Fruit fly (Drosophila melanogaster) whole organism, embryonic: ENCODE results near the gene rhea.

Source experiments
- Abd-B ChIP-seq: fragments of 200-800 bp; sonication (Bioruptor generic); optimal IDR thresholded peaks from 2 replicates; lab custom pipeline; 2018; ENCODE audit warnings: missing biosample characterization, mild to moderate bottlenecking, missing genetic modification characterization, moderate library complexity
- Adf1 ChIP-seq: fragments of 200-800 bp; sonication (Bioruptor generic); IDR thresholded peaks from 2 replicates; pipeline ENCODE4 v1.3.6; 2022; ENCODE audit warnings: missing biosample characterization, missing genetic modification characterization
- Asciz ChIP-seq: fragments of 200-800 bp; sonication (Bioruptor generic); optimal IDR thresholded peaks from 2 replicates; lab custom pipeline; 2017; ENCODE audit warnings: missing biosample characterization, mild to moderate bottlenecking, missing genetic modification characterization, missing genetic modification reagents
- Atf6 ChIP-seq: fragments of 200-800 bp; sonication (Bioruptor generic); IDR thresholded peaks from 2 replicates; pipeline ENCODE4 v1.3.6; 2022; ENCODE audit warnings: missing biosample characterization, missing genetic modification characterization
- CG10209 ChIP-seq: fragments of 200-800 bp; sonication (Bioruptor generic); optimal IDR thresholded peaks from 3 replicates; lab custom pipeline; 2017; ENCODE audit warnings: missing biosample characterization, mild to moderate bottlenecking, missing genetic modification characterization, missing genetic modification reagents
- CG10267 ChIP-seq: fragments of 200-800 bp; sonication (Bioruptor generic); optimal IDR thresholded peaks from 2 replicates; lab custom pipeline; 2018; ENCODE audit warnings: missing biosample characterization, mild to moderate bottlenecking, missing genetic modification characterization, moderate library complexity
- CG12659 ChIP-seq: fragments of 200-800 bp; sonication (Bioruptor generic); optimal IDR thresholded peaks from 3 replicates; lab custom pipeline; 2017; ENCODE audit warnings: mild to moderate bottlenecking, missing biosample characterization, missing genetic modification reagents, missing genetic modification characterization
- CG15696 ChIP-seq: fragments of 200-800 bp; sonication (Bioruptor generic); optimal IDR thresholded peaks from 2 replicates; lab custom pipeline; 2019; ENCODE audit warnings: missing biosample characterization, mild to moderate bottlenecking, missing genetic modification characterization, moderate library complexity
- CG1647 ChIP-seq: fragments of 200-800 bp; sonication (Bioruptor generic); optimal IDR thresholded peaks from 3 replicates; lab custom pipeline; 2016; ENCODE audit warnings: missing biosample characterization, missing genetic modification characterization
- CG16779 ChIP-seq: fragments of 200-800 bp; sonication (Bioruptor generic); IDR thresholded peaks from 2 replicates; pipeline ENCODE4 v1.3.6; 2022; ENCODE audit warnings: missing biosample characterization, missing genetic modification characterization
- CG16815 ChIP-seq: fragments of 200-800 bp; sonication (Bioruptor generic); optimal IDR thresholded peaks from 3 replicates; lab custom pipeline; 2017; ENCODE audit warnings: missing biosample characterization, mild to moderate bottlenecking, missing genetic modification characterization
- CG17359 ChIP-seq: fragments of 200-800 bp; sonication (Bioruptor generic); optimal IDR thresholded peaks from 3 replicates; lab custom pipeline; 2018; ENCODE audit warnings: missing biosample characterization, mild to moderate bottlenecking, missing genetic modification characterization, moderate library complexity
- CG3163 ChIP-seq: fragments of 200-800 bp; sonication (Bioruptor generic); optimal IDR thresholded peaks from 3 replicates; lab custom pipeline; 2016; ENCODE audit warnings: missing biosample characterization, missing genetic modification characterization
- CG32767 ChIP-seq: fragments of 200-800 bp; sonication (Bioruptor generic); IDR thresholded peaks from 2 replicates; pipeline ENCODE4 v1.3.6; 2022; ENCODE audit warnings: missing biosample characterization, missing genetic modification characterization
- CG3847 ChIP-seq: fragments of 200-800 bp; sonication (Bioruptor generic); IDR thresholded peaks from 2 replicates; pipeline ENCODE4 v1.3.6; 2022; ENCODE audit warnings: missing biosample characterization, missing genetic modification characterization
- CG4820 ChIP-seq: fragments of 200-800 bp; sonication (Bioruptor generic); optimal IDR thresholded peaks from 3 replicates; lab custom pipeline; 2016; ENCODE audit warnings: missing biosample characterization, missing genetic modification characterization
- CG6854 ChIP-seq: fragments of 200-800 bp; sonication (Bioruptor generic); optimal IDR thresholded peaks from 3 replicates; lab custom pipeline; 2017; ENCODE audit warnings: missing biosample characterization, mild to moderate bottlenecking, missing genetic modification characterization
- CG8924 ChIP-seq: fragments of 200-800 bp; optimal IDR thresholded peaks from 3 replicates; lab custom pipeline; 2019; ENCODE audit warnings: missing biosample characterization, mild to moderate bottlenecking, missing genetic modification characterization, moderate library complexity
- Chrac-16 ChIP-seq: fragments of 200-800 bp; sonication (Bioruptor generic); optimal IDR thresholded peaks from 3 replicates; lab custom pipeline; 2016; ENCODE audit warnings: missing biosample characterization, missing genetic modification characterization
- CrebB ChIP-seq: fragments of 200-800 bp; sonication (Bioruptor generic); optimal IDR thresholded peaks from 3 replicates; lab custom pipeline; 2018; ENCODE audit warnings: missing biosample characterization, mild to moderate bottlenecking, missing genetic modification characterization
- D19B ChIP-seq: fragments of 200-800 bp; sonication (Bioruptor generic); optimal IDR thresholded peaks from 2 replicates; lab custom pipeline; 2017; ENCODE audit warnings: missing biosample characterization, mild to moderate bottlenecking, missing genetic modification characterization
- Doc2 ChIP-seq: fragments of 200-800 bp; sonication (Bioruptor generic); IDR thresholded peaks from 2 replicates; pipeline ENCODE4 v1.3.6; 2022; ENCODE audit warnings: missing biosample characterization, missing genetic modification characterization
- ERR ChIP-seq: fragments of 200-800 bp; sonication (Bioruptor generic); optimal IDR thresholded peaks from 2 replicates; lab custom pipeline; 2016; ENCODE audit warnings: missing biosample characterization, missing genetic modification characterization
- Ets97D ChIP-seq: fragments of 200-800 bp; sonication (Bioruptor generic); optimal IDR thresholded peaks from 3 replicates; lab custom pipeline; 2016; ENCODE audit warnings: missing biosample characterization, missing genetic modification characterization
- Fer1 ChIP-seq: fragments of 200-800 bp; sonication (Bioruptor generic); optimal IDR thresholded peaks from 2 replicates; lab custom pipeline; 2017; ENCODE audit warnings: missing biosample characterization, mild to moderate bottlenecking, missing genetic modification characterization
- Fer3 ChIP-seq: fragments of 200-800 bp; sonication (Bioruptor generic); optimal IDR thresholded peaks from 2 replicates; lab custom pipeline; 2018; ENCODE audit warnings: missing biosample characterization, mild to moderate bottlenecking, missing genetic modification characterization, moderate library complexity
- Hmx ChIP-seq: fragments of 200-800 bp; sonication (Bioruptor generic); optimal IDR thresholded peaks from 2 replicates; lab custom pipeline; 2016; ENCODE audit warnings: missing biosample characterization, missing genetic modification characterization
- Med ChIP-seq: fragments of 200-800 bp; sonication (Bioruptor generic); peaks from one replicate; lab custom pipeline; 2016; ENCODE audit warnings: missing biosample characterization, missing genetic modification characterization, mild to moderate bottlenecking, inconsistent platforms, moderate library complexity
- Oli ChIP-seq: fragments of 200-800 bp; sonication (Bioruptor generic); optimal IDR thresholded peaks from 2 replicates; lab custom pipeline; 2018; ENCODE audit warnings: missing biosample characterization, mild to moderate bottlenecking, missing genetic modification characterization, moderate library complexity
- Opbp ChIP-seq: fragments of 200-800 bp; sonication (Bioruptor generic); IDR thresholded peaks from 3 replicates; pipeline ENCODE4 v1.3.6; 2022; ENCODE audit warnings: missing biosample characterization, missing genetic modification characterization; ENCODE audit not compliant: partially characterized antibody
- Pdp1 ChIP-seq, 2 experiments: fragments of 200-800 bp; sonication (Bioruptor generic); optimal IDR thresholded peaks; 3 replicates each; lab custom pipeline; 2016; ENCODE audit warnings: missing biosample characterization in 2 of 2, missing genetic modification characterization in 2 of 2, mild to moderate bottlenecking in 1 of 2, moderate library complexity in 1 of 2
- Trl ChIP-seq, 3 experiments: fragments of >200 bp in 2 of 3; fragments of 200-800 bp in 1 of 3; sonication (Bioruptor generic) in 1 of 3; optimal IDR thresholded peaks; 2 replicates in 1 of 3; 3 replicates in 2 of 3; lab custom pipeline; 2016 to 2017; ENCODE audit warnings: missing biosample characterization in 1 of 3, missing genetic modification characterization in 1 of 3
- Usf ChIP-seq: fragments of 200-800 bp; sonication (Bioruptor generic); optimal IDR thresholded peaks from 2 replicates; lab custom pipeline; 2017; ENCODE audit warnings: missing genotype, missing biosample characterization, missing genetic modification characterization
- ac ChIP-seq: fragments of 200-800 bp; sonication (Bioruptor generic); optimal IDR thresholded peaks from 3 replicates; lab custom pipeline; 2017; ENCODE audit warnings: missing biosample characterization, mild to moderate bottlenecking, missing genetic modification characterization
- az2 ChIP-seq: fragments of 200-800 bp; sonication (Bioruptor generic); optimal IDR thresholded peaks from 3 replicates; lab custom pipeline; 2016; ENCODE audit warnings: missing biosample characterization, missing genetic modification characterization
- bab2 ChIP-seq: fragments of 200-800 bp; sonication (Bioruptor generic); optimal IDR thresholded peaks from 2 replicates; lab custom pipeline; 2016; ENCODE audit warnings: missing biosample characterization, missing genetic modification characterization
- bowl ChIP-seq: fragments of 200-800 bp; sonication (Bioruptor generic); IDR thresholded peaks from 2 replicates; pipeline ENCODE4 v1.3.6; 2022; ENCODE audit warnings: missing biosample characterization, missing genetic modification characterization
- dysf ChIP-seq: fragments of 200-800 bp; sonication (Bioruptor generic); IDR thresholded peaks from 3 replicates; pipeline ENCODE4 v1.3.6; 2022; ENCODE audit warnings: missing biosample characterization, missing genetic modification characterization
- fru ChIP-seq: fragments of >200 bp; optimal IDR thresholded peaks from 2 replicates; lab custom pipeline; 2017
- gem ChIP-seq: fragments of 200-800 bp; sonication (Bioruptor generic); optimal IDR thresholded peaks from 2 replicates; lab custom pipeline; 2019; ENCODE audit warnings: missing biosample characterization, mild to moderate bottlenecking, missing genetic modification characterization, moderate library complexity
- kay ChIP-seq: fragments of 200-800 bp; sonication (Bioruptor generic); optimal IDR thresholded peaks from 2 replicates; lab custom pipeline; 2016; ENCODE audit warnings: missing biosample characterization, missing genetic modification characterization
- lab ChIP-seq: fragments of 200-800 bp; sonication (Bioruptor generic); optimal IDR thresholded peaks from 3 replicates; lab custom pipeline; 2017; ENCODE audit warnings: missing biosample characterization, missing genetic modification characterization, mild to moderate bottlenecking, moderate library complexity, missing genetic modification reagents
- lilli ChIP-seq: fragments of 200-800 bp; sonication (Bioruptor generic); optimal IDR thresholded peaks from 3 replicates; lab custom pipeline; 2016; ENCODE audit warnings: missing biosample characterization, missing genetic modification characterization
- mirr ChIP-seq: fragments of 200-800 bp; sonication (Bioruptor generic); optimal IDR thresholded peaks from 3 replicates; lab custom pipeline; 2018; ENCODE audit warnings: missing biosample characterization, mild to moderate bottlenecking, missing genetic modification characterization
- nau ChIP-seq: fragments of 200-800 bp; sonication (Bioruptor generic); optimal IDR thresholded peaks from 3 replicates; lab custom pipeline; 2017; ENCODE audit warnings: missing biosample characterization, mild to moderate bottlenecking, missing genetic modification characterization, missing genetic modification reagents
- odd ChIP-seq: fragments of 200-800 bp; sonication (Bioruptor generic); optimal IDR thresholded peaks from 2 replicates; lab custom pipeline; 2017; ENCODE audit warnings: missing biosample characterization, mild to moderate bottlenecking, missing genetic modification characterization
- pros ChIP-seq: fragments of 200-800 bp; sonication (Bioruptor generic); optimal IDR thresholded peaks from 3 replicates; lab custom pipeline; 2019; ENCODE audit warnings: missing biosample characterization, mild to moderate bottlenecking, missing genetic modification characterization, moderate library complexity
- sens ChIP-seq: fragments of 200-800 bp; sonication (Bioruptor generic); peaks from one replicate; lab custom pipeline; 2016; ENCODE audit warnings: missing biosample characterization, missing genetic modification characterization
- unpg ChIP-seq: fragments of 200-800 bp; sonication (Bioruptor generic); optimal IDR thresholded peaks from 3 replicates; lab custom pipeline; 2018; ENCODE audit warnings: missing biosample characterization, mild to moderate bottlenecking, missing genetic modification characterization, moderate library complexity

The rhea gene

dm6 chr3L:8525691-8526421 lies 18.9 kb upstream of the rhea start:
- TF ChIP-seq bowl (GFP tag; lab: Robert Waterston, UW) (no peak), sens (GFP tag; lab: Kevin White, UChicago) (peak; percentile 85), CG32767 (no peak), D19B (GFP tag; lab: Kevin White, UChicago) (peak; percentile 54), Adf1 (GFP tag; lab: Robert Waterston, UW) (peak; percentile 7; the same call in 1 of the 2 replicates), dysf (0 out of 3 replicates have a peak, but pooled peaks have one; percentile 29), odd (peak; percentile 25), Usf (GFP tag; lab: Kevin White, UChicago) (peak; percentile 40), CG16815 (GFP tag; lab: Kevin White, UChicago) (peak; percentile 35), Pdp1 (GFP tag; optimal IDR thresholded peaks at IDR 0.05; lab: Kevin White, UChicago) (peak; percentile 41 to 92), CG8924 (tag; lab: Kevin White, UChicago) (peak; percentile 11), Med (GFP tag; lab: Kevin White, UChicago) (peak; percentile 87), CG1647 (GFP tag; lab: Kevin White, UChicago) (peak; percentile 4), lilli (peak; percentile 69), fru (lab: Kevin White, UChicago) (no peak), unpg (peak; percentile 33), Fer1 (peak; percentile 63), CG10267 (tag; lab: Kevin White, UChicago) (peak; percentile 24), CG15696 (tag; lab: Kevin White, UChicago) (peak; percentile 38), kay (GFP tag; lab: Kevin White, UChicago) (peak; percentile 23), CG16779 (GFP tag; lab: Robert Waterston, UW) (no peak), Chrac-16 (GFP tag; lab: Kevin White, UChicago) (peak; percentile 22), ERR (peak; percentile 1), gem (tag; lab: Kevin White, UChicago) (peak; percentile 54), Doc2 (GFP tag; lab: Robert Waterston, UW) (no peak), Opbp (GFP tag; lab: Robert Waterston, UW) (no peak), Atf6 (GFP tag; lab: Robert Waterston, UW) (0 out of 2 replicates have a peak, but pooled peaks have one; percentile 46), Asciz (peak; percentile 36), CG3163 (GFP tag; lab: Kevin White, UChicago) (no peak), CG10209 (peak; percentile 54), Trl (optimal IDR thresholded peaks at IDR 0.05; lab: Kevin White, UChicago) (no peak), Trl (GFP tag; optimal IDR thresholded peaks at IDR 0.05; lab: Kevin White, UChicago) (peak; percentile 25), nau (GFP tag; lab: Kevin White, UChicago) (peak; percentile 26), Fer3 (peak; percentile 28), CG12659 (GFP tag; lab: Kevin White, UChicago) (peak; percentile 14), az2 (GFP tag; lab: Kevin White, UChicago) (peak; percentile 15), pros (peak; percentile 12), CG4820 (GFP tag; lab: Kevin White, UChicago) (peak; percentile 6), Abd-B (GFP tag; lab: Kevin White, UChicago) (peak; percentile 15), Ets97D (GFP tag; lab: Kevin White, UChicago) (no peak), CrebB (peak; percentile 27), CG3847 (GFP tag; lab: Robert Waterston, UW) (0 out of 2 replicates have a peak, but pooled peaks have one; percentile 5), bab2 (GFP tag; lab: Kevin White, UChicago) (peak; percentile 46), lab (GFP tag; lab: Kevin White, UChicago) (peak; percentile 28), Hmx (peak; percentile 37), ac (GFP tag; lab: Kevin White, UChicago) (no peak), CG17359 (peak; percentile 19), CG6854 (GFP tag; lab: Kevin White, UChicago) (peak; percentile 27), Oli (tag; lab: Kevin White, UChicago) (peak; percentile 23), mirr (peak; percentile 87)
